Worm (Caenorhabditis elegans): Measurements from ENCODE around the gene T19D12.2.
A peak's percentile ranks its signal among the peaks of the same experiment; 100 is the strongest.

Gene T19D12.2

ce11 chrII:6615232-6616029 is 45.7 kb upstream of the T19D12.2 start (continued):
- TF ChIP-seq sdz-12 (GFP tag; optimal IDR thresholded peaks at IDR 0.05) (no peak), set-16 (GFP tag; IDR thresholded peaks at IDR 0.05) (no peak), nhr-48 (tag; optimal IDR thresholded peaks at IDR 0.05) (no peak), lim-7 (GFP tag; IDR thresholded peaks at IDR 0.05) (no peak), T20F7.1 (GFP tag; optimal IDR thresholded peaks at IDR 0.05) (no peak), ceh-20 (GFP tag; IDR thresholded peaks at IDR 0.05) (no peak), T26A8.4 (GFP tag; IDR thresholded peaks at IDR 0.05) (0 out of 2 replicates have a peak, but pooled peaks have one; percentile 14), nhr-41 (GFP tag; IDR thresholded peaks at IDR 0.05) (no peak)

ce11 chrII:6616135-6616534 is 45.0 kb upstream of the T19D12.2 start:
- peak; percentile 61 for TF ChIP-seq nhr-28 (tag; optimal IDR thresholded peaks at IDR 0.05)
- no peak for TF ChIP-seq daf-16 (GFP tag; optimal IDR thresholded peaks at IDR 0.05)
- TF ChIP-seq daf-16 (tag; optimal IDR thresholded peaks at IDR 0.05) = peak; percentile 46
- TF ChIP-seq nhr-102 (tag; optimal IDR thresholded peaks at IDR 0.05) = peak; percentile 1
- TF ChIP-seq dmd-6 (GFP tag; IDR thresholded peaks at IDR 0.05) = peak; percentile 62; the same call in 1 of the 2 replicates
- no peak for TF ChIP-seq spr-1 (tag; optimal IDR thresholded peaks at IDR 0.05)
- no peak for TF ChIP-seq duxl-1 (tag; optimal IDR thresholded peaks at IDR 0.05; ENCODE audit: poor library complexity)
- peak; percentile 36 for TF ChIP-seq hlh-11 (tag; optimal IDR thresholded peaks at IDR 0.05)
- no peak for TF ChIP-seq egl-43 (GFP tag; IDR thresholded peaks at IDR 0.05)
- TF ChIP-seq pqm-1 (tag; optimal IDR thresholded peaks at IDR 0.05) = peak; percentile 67
- no peak for TF ChIP-seq ces-1 (GFP tag; optimal IDR thresholded peaks at IDR 0.05)
- peak; percentile 1 for TF ChIP-seq nhr-77 (tag; optimal IDR thresholded peaks at IDR 0.05)

- no peak for TF ChIP-seq F37D6.2 (tag; optimal IDR thresholded peaks at IDR 0.05)
These were observed 44.4 kb upstream of the T19D12.2 start, which contains the start of gene klf-3 for ce11 chrII:6616770-6617169. Gene klf-3 (plus strand): TSS chrII:6616878.

- TF ChIP-seq cey-2 (tag; optimal IDR thresholded peaks at IDR 0.05; ENCODE audit: borderline replicate concordance, insufficient read depth) (peak; percentile 19), nhr-28 (tag; optimal IDR thresholded peaks at IDR 0.05) (peak; percentile 37), ceh-28 (tag; optimal IDR thresholded peaks at IDR 0.05) (no peak), F10B5.3 (tag; optimal IDR thresholded peaks at IDR 0.05) (no peak), unc-62 (GFP tag; optimal IDR thresholded peaks at IDR 0.05 in 1 of 2) (peak in 1 of 2 experiments; percentile 39), unc-62 (tag; optimal IDR thresholded peaks at IDR 0.05) (no peak), tra-1 (GFP tag; IDR thresholded peaks at IDR 0.05) (0 out of 2 replicates have a peak, but pooled peaks have one; percentile 38), aha-1 (tag) (peak; percentile 23), T26A8.4 (GFP tag; IDR thresholded peaks at IDR 0.05) (no peak), dmd-6 (GFP tag; IDR thresholded peaks at IDR 0.05) (no peak), Y48G9A.11 (GFP tag; IDR thresholded peaks at IDR 0.05) (no peak), zfp-3 (GFP tag; conservative IDR thresholded peaks at IDR 0.05) (no peak), zip-2 (tag; optimal IDR thresholded peaks at IDR 0.05) (no peak), mdl-1 (tag; optimal IDR thresholded peaks at IDR 0.05) (peak in 1 of 2 experiments; percentile 18), tag-97 (GFP tag; IDR thresholded peaks at IDR 0.05) (no peak), hlh-11 (tag; optimal IDR thresholded peaks at IDR 0.05) (peak; percentile 19)
These were observed 42.1 kb upstream of the T19D12.2 start for ce11 chrII:6619007-6619406.

- TF ChIP-seq daf-16 (GFP tag; optimal IDR thresholded peaks at IDR 0.05) (no peak), daf-16 (tag; optimal IDR thresholded peaks at IDR 0.05) (no peak)
These were observed 39.2 kb upstream of the T19D12.2 start, which contains the start of gene F54H5.3 for ce11 chrII:6621886-6622285. Gene F54H5.3 (plus strand): TSS chrII:6622186.
